Fruit fly (Drosophila melanogaster): Measurements from ENCODE around the gene CG34051.

Gene CG34051

dm6 chr2L:19987875-19988665 is 27.2 kb upstream of the CG34051 start (continued):
- TF ChIP-seq CG16779 (tag; optimal IDR thresholded peaks at IDR 0.05) (no peak), Hr39 (GFP tag; optimal IDR thresholded peaks at IDR 0.05) (no peak), Met (GFP tag; optimal IDR thresholded peaks at IDR 0.05) (no peak), achi (GFP tag; optimal IDR thresholded peaks at IDR 0.05) (no peak), CG11762 (GFP tag; optimal IDR thresholded peaks at IDR 0.05; ENCODE audit: insufficient read depth) (no peak), CG3919 (GFP tag; optimal IDR thresholded peaks at IDR 0.05) (no peak), fd85E (GFP tag; optimal IDR thresholded peaks at IDR 0.05) (no peak), pdm3 (GFP tag; optimal IDR thresholded peaks at IDR 0.05) (peak; percentile 18), Sox14 (GFP tag; optimal IDR thresholded peaks at IDR 0.05) (no peak), CG8119 (GFP tag; IDR thresholded peaks at IDR 0.05) (no peak), svp (GFP tag) (peak; percentile 58), Eip78C (GFP tag) (peak; percentile 62), net (GFP tag; optimal IDR thresholded peaks at IDR 0.05) (no peak), eg (GFP tag; IDR thresholded peaks at IDR 0.05) (no peak), Ets96B (tag; optimal IDR thresholded peaks at IDR 0.05) (no peak), CG31627 (GFP tag; optimal IDR thresholded peaks at IDR 0.05) (peak; percentile 5), CG8319 (GFP tag; optimal IDR thresholded peaks at IDR 0.05) (no peak), ss (GFP tag; optimal IDR thresholded peaks at IDR 0.05) (no peak), CG15336 (GFP tag; IDR thresholded peaks at IDR 0.05) (no peak), lz (GFP tag; optimal IDR thresholded peaks at IDR 0.05) (no peak), OdsH (GFP tag; optimal IDR thresholded peaks at IDR 0.05) (no peak), Ets21C (GFP tag; optimal IDR thresholded peaks at IDR 0.05) (no peak), vri (GFP tag; optimal IDR thresholded peaks at IDR 0.05) (peak; percentile 37)

dm6 chr2L:19967390-19967789 is 6.6 kb upstream of the CG34051 start, which contains the start of gene Hf:
Gene Hf, minus strand, starts transcription at chr2L:19967685.
- no peak for TF ChIP-seq Ets21C (GFP tag; optimal IDR thresholded peaks at IDR 0.05)
- no peak for TF ChIP-seq Sox102F (GFP tag; optimal IDR thresholded peaks at IDR 0.05)
- no peak for TF ChIP-seq CG4318 (GFP tag; optimal IDR thresholded peaks at IDR 0.05)
- no peak for TF ChIP-seq CG32006 (GFP tag; optimal IDR thresholded peaks at IDR 0.05)
- TF ChIP-seq svp (GFP tag), result peak; percentile 93
- no peak for TF ChIP-seq net (GFP tag; optimal IDR thresholded peaks at IDR 0.05)
- no peak for TF ChIP-seq OdsH (GFP tag; optimal IDR thresholded peaks at IDR 0.05)
- TF ChIP-seq CG11294 (GFP tag; IDR thresholded peaks at IDR 0.05), result no peak
- no peak for TF ChIP-seq Blimp-1 (GFP tag; optimal IDR thresholded peaks at IDR 0.05)
- no peak for TF ChIP-seq CG1621 (tag; optimal IDR thresholded peaks at IDR 0.05)
- peak; percentile 51 for TF ChIP-seq Eip78C (GFP tag)

- TF ChIP-seq CG15336 (GFP tag; IDR thresholded peaks at IDR 0.05) (no peak), fkh (GFP tag; optimal IDR thresholded peaks at IDR 0.05) (no peak), CG3919 (GFP tag; optimal IDR thresholded peaks at IDR 0.05) (no peak)
These were observed 5.6 kb upstream of the CG34051 start, which contains the start of gene OS9 for dm6 chr2L:19966410-19966809. Gene OS9, minus strand, starts transcription at chr2L:19966510.

- TF ChIP-seq Smox (GFP tag; optimal IDR thresholded peaks at IDR 0.05), result no peak
- TF ChIP-seq CG11762 (GFP tag; optimal IDR thresholded peaks at IDR 0.05; ENCODE audit: insufficient read depth), result no peak
- no peak for TF ChIP-seq CG3032 (tag; optimal IDR thresholded peaks at IDR 0.05)
- no peak for TF ChIP-seq CG10669 (GFP tag; optimal IDR thresholded peaks at IDR 0.05)
- no peak for TF ChIP-seq CG7368 (GFP tag; optimal IDR thresholded peaks at IDR 0.05)
- TF ChIP-seq net (GFP tag; optimal IDR thresholded peaks at IDR 0.05), result no peak
- TF ChIP-seq CG6854 (GFP tag; optimal IDR thresholded peaks at IDR 0.05), result no peak
- no peak for TF ChIP-seq CG6808 (GFP tag; optimal IDR thresholded peaks at IDR 0.05)
These were observed 3.0 kb upstream of the CG34051 start, which contains the start of gene CG10680 for dm6 chr2L:19963836-19964235. Gene CG10680, plus strand, starts transcription at chr2L:19964136.

Data from whole organism, prepupa.